Worm (Caenorhabditis elegans): Measurements from ENCODE around the gene aldo-1.

Gene aldo-1

ce11 chrIII:13530017-13530416, 34.7 kb downstream of the aldo-1 start (continued):
- no peak for TF ChIP-seq mdl-1 (tag; optimal IDR thresholded peaks at IDR 0.05)
- TF ChIP-seq nhr-76 (tag; optimal IDR thresholded peaks at IDR 0.05): no peak
- peak; percentile 21; the same call in 1 of the 2 replicates for TF ChIP-seq ceh-20 (GFP tag; IDR thresholded peaks at IDR 0.05)
- peak; percentile 10 for TF ChIP-seq F49E8.2 (tag; optimal IDR thresholded peaks at IDR 0.05; ENCODE audit: borderline replicate concordance)
- TF ChIP-seq nhr-6 (tag; optimal IDR thresholded peaks at IDR 0.05): no peak
- peak; percentile 53 for TF ChIP-seq lin-13 (GFP tag; optimal IDR thresholded peaks at IDR 0.05)
- TF ChIP-seq nhr-28 (tag; optimal IDR thresholded peaks at IDR 0.05): peak; percentile 24
- peak; percentile 47 for TF ChIP-seq mep-1 (tag; optimal IDR thresholded peaks at IDR 0.05)
- peak; percentile 18 for TF ChIP-seq mxl-3 (GFP tag; optimal IDR thresholded peaks at IDR 0.05)
- no peak for TF ChIP-seq ctbp-1 (GFP tag; IDR thresholded peaks at IDR 0.05)
- no peak for TF ChIP-seq unc-39 (tag; optimal IDR thresholded peaks at IDR 0.05)
- no peak for TF ChIP-seq ZK546.5 (tag; optimal IDR thresholded peaks at IDR 0.05)

DNA sequence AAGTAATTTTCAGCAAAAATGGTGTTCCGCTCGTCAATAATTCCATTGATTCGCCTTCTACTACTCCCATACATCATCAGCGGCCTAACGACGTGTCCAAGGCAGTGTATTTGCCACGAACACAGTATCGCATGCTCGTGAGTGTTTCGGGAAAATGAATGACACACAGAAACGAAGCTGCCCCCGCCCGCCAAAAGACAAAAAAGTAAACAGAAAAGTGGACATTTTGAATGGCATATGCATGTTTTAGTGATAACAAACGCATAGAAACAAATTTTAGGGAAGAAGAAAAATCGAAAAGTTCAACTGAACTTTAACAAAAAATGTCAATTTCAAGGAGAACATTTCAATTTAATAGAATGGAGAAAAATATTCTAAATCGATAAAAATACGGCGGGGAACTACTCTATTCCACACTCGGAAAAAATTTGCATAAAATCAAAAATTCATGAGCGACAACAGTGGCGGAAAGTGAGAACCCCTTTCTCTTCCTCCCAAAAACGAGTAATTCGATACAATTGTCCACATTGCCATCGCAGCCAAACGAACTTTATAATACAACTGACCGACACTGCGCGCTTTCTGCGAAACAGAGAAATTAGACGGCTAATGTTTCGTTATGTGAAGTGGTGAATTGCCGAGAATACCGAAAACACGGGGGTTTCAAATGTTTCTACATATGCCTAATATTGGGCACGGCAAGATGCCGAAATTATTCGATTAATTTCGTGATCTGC, 36.1 kb downstream of the aldo-1 start:
- no peak for TF ChIP-seq D1046.2 (GFP tag; IDR thresholded peaks at IDR 0.05)
- no peak for TF ChIP-seq duxl-1 (tag; optimal IDR thresholded peaks at IDR 0.05; ENCODE audit: poor library complexity)
- no peak for TF ChIP-seq ceh-20 (GFP tag; IDR thresholded peaks at IDR 0.05)
- TF ChIP-seq php-3 (GFP tag; IDR thresholded peaks at IDR 0.05): no peak
- TF ChIP-seq lin-38 (GFP tag; IDR thresholded peaks at IDR 0.05): peak; percentile 39
- TF ChIP-seq pha-4 (GFP tag; IDR thresholded peaks at IDR 0.05): no peak
- no peak for TF ChIP-seq pha-4 (tag; optimal IDR thresholded peaks at IDR 0.05)
- TF ChIP-seq nhr-42 (GFP tag; IDR thresholded peaks at IDR 0.05): no peak
- TF ChIP-seq dve-1 (tag; optimal IDR thresholded peaks at IDR 0.05; ENCODE audit: insufficient read depth): peak; percentile 27
- TF ChIP-seq mdl-1 (tag; optimal IDR thresholded peaks at IDR 0.05): no peak
- peak; percentile 30 for TF ChIP-seq hlh-30 (tag; optimal IDR thresholded peaks at IDR 0.05; ENCODE audit: insufficient read depth)
- no peak for TF ChIP-seq aly-2 (tag; optimal IDR thresholded peaks at IDR 0.05)
- no peak for TF ChIP-seq nhr-77 (tag; optimal IDR thresholded peaks at IDR 0.05)
- 0 out of 2 replicates have a peak, but pooled peaks have one; percentile 50 for TF ChIP-seq tra-1 (GFP tag; IDR thresholded peaks at IDR 0.05)
- TF ChIP-seq pqm-1 (tag; optimal IDR thresholded peaks at IDR 0.05): peak; percentile 39
- TF ChIP-seq fkh-10 (GFP tag; optimal IDR thresholded peaks at IDR 0.05): no peak
- no peak for TF ChIP-seq F44E2.7 (GFP tag; IDR thresholded peaks at IDR 0.05)
- TF ChIP-seq T20F7.1 (GFP tag; optimal IDR thresholded peaks at IDR 0.05): no peak
- peak; percentile 36 for TF ChIP-seq nhr-28 (tag; optimal IDR thresholded peaks at IDR 0.05)
- TF ChIP-seq daf-16 (GFP tag; optimal IDR thresholded peaks at IDR 0.05): no peak
- TF ChIP-seq daf-16 (tag; optimal IDR thresholded peaks at IDR 0.05): peak; percentile 87
- no peak for TF ChIP-seq snpc-1.2 (GFP tag; IDR thresholded peaks at IDR 0.05)
- peak; percentile 48 for TF ChIP-seq hlh-11 (tag; optimal IDR thresholded peaks at IDR 0.05)
- TF ChIP-seq gei-8 (GFP tag; optimal IDR thresholded peaks at IDR 0.05): no peak
- TF ChIP-seq saeg-2 (GFP tag; IDR thresholded peaks at IDR 0.05): no peak
- TF ChIP-seq aha-1 (tag): peak; percentile 92
- TF ChIP-seq ceh-28 (tag; optimal IDR thresholded peaks at IDR 0.05): no peak
- no peak for TF ChIP-seq lin-1 (GFP tag; IDR thresholded peaks at IDR 0.05)
- peak; percentile 87 for TF ChIP-seq dmd-6 (GFP tag; IDR thresholded peaks at IDR 0.05)
- no peak for TF ChIP-seq dmd-9 (GFP tag; IDR thresholded peaks at IDR 0.05)
- TF ChIP-seq mep-1 (tag; optimal IDR thresholded peaks at IDR 0.05): no peak
- TF ChIP-seq spr-3 (GFP tag; optimal IDR thresholded peaks at IDR 0.05): no peak
- no peak for TF ChIP-seq ceh-44 (GFP tag; IDR thresholded peaks at IDR 0.05)

Data from whole organism, L4 larva.